Fruit fly (Drosophila melanogaster) Kc167 (cell line): Measurements from ENCODE around the gene CG3740.

Source experiments
- Myc ChIP-seq: fragments of >200 bp; optimal IDR thresholded peaks from 2 replicates; lab custom pipeline; 2017; ENCODE audit warnings: missing external identifiers
- Sin3A ChIP-seq: fragments of >200 bp; optimal IDR thresholded peaks from 2 replicates; lab custom pipeline; 2018; ENCODE audit warnings: missing external identifiers
- h ChIP-seq: fragments of >200 bp; optimal IDR thresholded peaks from 3 replicates; lab custom pipeline; 2018; ENCODE audit warnings: missing external identifiers
- insv ChIP-seq: fragments of >200 bp; optimal IDR thresholded peaks from 3 replicates; lab custom pipeline; 2018; ENCODE audit warnings: missing external identifiers
- psq ChIP-seq: fragments of >200 bp; optimal IDR thresholded peaks from 2 replicates; lab custom pipeline; 2017; ENCODE audit warnings: missing external identifiers
- ttk ChIP-seq: sonication (Bioruptor generic); optimal IDR thresholded peaks from 2 replicates; lab custom pipeline; 2017; ENCODE audit warnings: missing external identifiers

Gene CG3740

dm6 chrX:1660269-1660668 lies 8.8 kb downstream of the CG3740 start:
- TF ChIP-seq h (lab: Kevin White, UChicago) (no peak), ttk (no peak), insv (lab: Kevin White, UChicago) (no peak), psq (lab: Kevin White, UChicago) (no peak), Sin3A (no peak), Myc (lab: Kevin White, UChicago) (no peak)

- TF ChIP-seq h (lab: Kevin White, UChicago) (no peak), Myc (lab: Kevin White, UChicago) (no peak), ttk (no peak), Sin3A (no peak), psq (lab: Kevin White, UChicago) (no peak), insv (lab: Kevin White, UChicago) (no peak)
These were observed 21.2 kb downstream of the CG3740 start for dm6 chrX:1647876-1648275.

- no peak for TF ChIP-seq insv (lab: Kevin White, UChicago)
- no peak for TF ChIP-seq Myc (lab: Kevin White, UChicago)
- no peak for TF ChIP-seq psq (lab: Kevin White, UChicago)
- no peak for TF ChIP-seq h (lab: Kevin White, UChicago)
- no peak for TF ChIP-seq ttk
- no peak for TF ChIP-seq Sin3A
These were observed 25.5 kb downstream of the CG3740 start for dm6 chrX:1643640-1644039.

DNA sequence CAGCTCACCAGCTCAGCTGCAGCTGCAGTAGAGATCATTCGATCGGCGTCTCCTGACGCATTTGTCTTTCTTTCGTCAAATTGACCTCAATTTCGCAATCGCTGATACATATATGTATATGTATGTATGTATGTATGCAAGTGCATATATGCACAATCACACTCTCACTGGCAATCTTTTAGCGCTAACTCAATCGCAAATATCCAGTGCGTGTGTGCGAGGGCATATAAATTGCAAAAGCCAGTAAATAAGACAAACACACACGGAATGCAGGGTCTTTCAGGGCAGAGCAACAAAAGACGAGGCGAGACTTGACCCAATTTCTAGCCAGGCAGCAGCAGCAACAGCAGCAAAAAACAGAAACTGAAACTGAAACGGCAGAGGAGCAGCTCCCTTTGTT lies 41.5 kb downstream of the CG3740 start:
- TF ChIP-seq Sin3A = no peak
- TF ChIP-seq Myc (lab: Kevin White, UChicago) = no peak
- no peak for TF ChIP-seq ttk
- TF ChIP-seq psq (lab: Kevin White, UChicago) = no peak
- no peak for TF ChIP-seq h (lab: Kevin White, UChicago)
- no peak for TF ChIP-seq insv (lab: Kevin White, UChicago)

DNA sequence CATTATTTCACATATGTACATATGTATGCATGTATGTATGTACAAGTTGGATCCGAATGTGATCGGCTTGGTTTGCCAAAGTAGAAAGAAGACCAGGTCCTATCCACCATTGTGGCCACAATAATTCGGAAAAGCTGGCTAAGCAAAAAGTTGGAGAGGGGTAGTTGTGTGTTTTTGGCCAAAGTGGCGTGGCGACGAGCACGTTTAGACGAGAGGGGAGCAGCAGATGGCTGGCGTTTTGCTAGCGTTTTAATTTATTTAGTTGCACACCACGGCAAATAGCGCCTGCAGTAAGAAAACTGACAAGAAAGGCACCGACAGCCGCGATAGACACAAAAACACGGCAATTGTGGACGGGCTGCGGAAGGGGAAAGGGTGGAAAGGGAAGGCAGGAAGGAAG lies 44.0 kb downstream of the CG3740 start:
- TF ChIP-seq insv (lab: Kevin White, UChicago) = no peak
- no peak for TF ChIP-seq ttk
- no peak for TF ChIP-seq psq (lab: Kevin White, UChicago)
- no peak for TF ChIP-seq h (lab: Kevin White, UChicago)
- no peak for TF ChIP-seq Myc (lab: Kevin White, UChicago)
- TF ChIP-seq Sin3A = no peak

DNA sequence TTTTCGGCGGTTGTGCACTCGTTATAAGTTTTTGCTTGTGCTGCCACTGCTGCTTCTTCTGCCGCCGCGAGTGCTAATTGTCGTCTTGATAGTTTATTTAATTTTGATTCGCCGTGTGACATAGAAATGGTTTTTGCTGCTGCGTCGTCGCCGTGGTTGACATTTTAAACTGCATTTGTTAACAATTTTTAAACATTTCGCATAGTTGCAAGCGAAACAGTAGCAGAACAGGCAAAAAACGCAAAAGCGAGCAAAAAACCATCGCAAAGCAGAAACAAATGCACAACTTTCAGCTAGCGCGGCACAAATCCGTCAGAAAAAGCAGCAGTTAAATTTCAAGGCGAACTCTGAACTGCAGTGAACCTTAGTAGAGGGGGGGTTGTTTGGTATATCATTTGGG lies 45.4 kb downstream of the CG3740 start:
- no peak for TF ChIP-seq psq (lab: Kevin White, UChicago)
- no peak for TF ChIP-seq Myc (lab: Kevin White, UChicago)
- no peak for TF ChIP-seq insv (lab: Kevin White, UChicago)
- no peak for TF ChIP-seq h (lab: Kevin White, UChicago)
- TF ChIP-seq Sin3A = no peak
- no peak for TF ChIP-seq ttk

DNA sequence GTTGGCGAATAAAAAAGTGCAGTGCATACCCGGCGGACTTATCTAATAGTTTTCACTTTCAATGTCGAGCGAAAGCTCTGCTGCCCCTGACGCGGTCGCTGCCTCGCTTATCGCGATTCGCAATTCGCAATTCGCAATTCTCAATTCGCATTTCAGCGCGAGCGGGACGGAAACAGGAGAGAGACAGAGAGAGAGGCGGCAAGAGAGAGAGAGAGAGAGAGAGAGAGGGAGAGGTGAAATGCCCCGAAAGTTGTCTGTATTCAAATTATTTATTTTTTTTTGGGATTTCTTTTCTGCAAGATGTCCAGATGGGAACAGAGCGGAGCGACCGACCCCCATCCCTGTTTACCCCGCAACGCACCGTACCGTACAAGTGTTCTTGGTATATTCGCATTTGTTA lies 45.9 kb downstream of the CG3740 start:
- TF ChIP-seq insv (lab: Kevin White, UChicago) (no peak), psq (lab: Kevin White, UChicago) (no peak), ttk (no peak), Myc (lab: Kevin White, UChicago) (no peak), Sin3A (no peak), h (lab: Kevin White, UChicago) (no peak)

DNA sequence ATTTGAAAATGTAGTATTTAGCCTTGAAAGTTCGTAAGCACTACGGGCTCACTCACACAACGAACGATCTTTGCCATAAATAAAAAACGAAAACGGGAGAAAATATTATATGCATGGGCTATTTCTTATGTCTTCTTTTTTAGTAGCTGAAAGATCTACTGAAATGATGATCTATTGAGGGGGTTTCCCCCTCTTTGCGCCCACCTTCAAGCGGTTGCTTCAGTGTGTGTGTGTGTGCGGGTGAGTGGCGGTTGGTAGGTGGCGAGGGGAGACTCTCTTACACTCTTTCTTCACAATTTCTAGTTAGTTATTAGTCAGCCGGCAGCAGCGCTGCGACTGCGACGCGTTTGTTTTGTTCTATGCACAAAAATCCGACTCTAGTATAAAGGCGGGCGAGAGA lies 47.7 kb downstream of the CG3740 start:
- TF ChIP-seq Myc (lab: Kevin White, UChicago) (no peak), Sin3A (no peak), psq (lab: Kevin White, UChicago) (no peak), ttk (no peak), insv (lab: Kevin White, UChicago) (no peak), h (lab: Kevin White, UChicago) (no peak)

DNA sequence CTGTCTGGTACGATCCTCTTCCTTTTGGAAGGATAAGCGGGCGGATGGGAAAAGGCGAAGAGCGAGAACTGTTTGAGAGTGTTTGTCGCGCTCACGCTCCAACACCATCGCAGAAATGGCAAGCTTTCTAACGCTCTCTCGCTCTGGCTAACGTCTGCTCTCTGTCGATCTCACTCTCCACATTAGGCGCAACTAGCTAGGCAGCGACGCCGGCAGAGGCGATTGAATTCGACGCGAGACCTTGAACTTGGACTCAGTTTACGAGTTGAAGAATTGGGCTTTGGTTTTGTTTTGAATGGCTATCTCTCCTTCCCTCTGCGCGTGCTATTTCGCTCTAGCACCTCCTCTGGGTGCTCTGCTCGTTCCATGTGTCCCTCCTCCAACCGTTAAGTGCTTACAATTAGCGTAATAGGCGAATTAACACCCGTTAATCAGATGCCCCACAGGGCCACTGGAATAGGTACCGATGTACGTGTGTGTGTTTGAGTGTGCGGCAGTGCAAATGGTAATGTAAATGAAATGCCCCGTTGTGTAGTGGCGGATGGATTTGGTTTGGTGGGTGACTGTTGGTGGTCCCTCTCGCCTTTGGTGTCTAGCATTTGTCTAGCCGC lies 49.3 kb downstream of the CG3740 start:
- TF ChIP-seq psq (lab: Kevin White, UChicago) = no peak
- no peak for TF ChIP-seq ttk
- TF ChIP-seq insv (lab: Kevin White, UChicago) = no peak
- no peak for TF ChIP-seq Sin3A
- TF ChIP-seq h (lab: Kevin White, UChicago) = no peak
- TF ChIP-seq Myc (lab: Kevin White, UChicago) = no peak

dm6 chrX:1618727-1619581 lies 50.1 kb downstream of the CG3740 start:
- TF ChIP-seq psq (lab: Kevin White, UChicago) (no peak), ttk (no peak), Sin3A (no peak), insv (lab: Kevin White, UChicago) (no peak), h (lab: Kevin White, UChicago) (no peak)
